Worm (Caenorhabditis elegans) whole organism, L3 larva: ENCODE results near the gene ugtp-1.

ENCODE experiments used
- R02D3.7 ChIP-seq: fragments of 150-350 bp; optimal IDR thresholded peaks from 2 replicates; lab custom pipeline; 2014; ENCODE audit warnings: missing biosample characterization, missing genetic modification characterization
- ZK546.5 ChIP-seq: sonication (generic microtip); optimal IDR thresholded peaks from 2 replicates; lab custom pipeline; 2017; ENCODE audit warnings: missing biosample characterization, missing genetic modification characterization
- aly-2 ChIP-seq: fragments of 150-350 bp; optimal IDR thresholded peaks from 2 replicates; lab custom pipeline; 2014; ENCODE audit warnings: missing biosample characterization, missing genetic modification characterization
- ama-1 ChIP-seq: fragments of 150-350 bp; optimal IDR thresholded peaks from 2 replicates; lab custom pipeline; 2018
- ceh-16 ChIP-seq: sonication (generic microtip); optimal IDR thresholded peaks from 2 replicates; lab custom pipeline; 2017; ENCODE audit warnings: missing biosample characterization, missing genetic modification characterization
- ceh-28 ChIP-seq: fragments of 150-350 bp; optimal IDR thresholded peaks from 2 replicates; lab custom pipeline; 2014; ENCODE audit warnings: missing biosample characterization, missing genetic modification reagents, missing genetic modification characterization
- ceh-82 ChIP-seq: fragments of 150-350 bp; optimal IDR thresholded peaks from 2 replicates; lab custom pipeline; 2014; ENCODE audit warnings: missing biosample characterization, missing genetic modification characterization
- ceh-9 ChIP-seq: sonication (generic microtip); optimal IDR thresholded peaks from 2 replicates; lab custom pipeline; 2018; ENCODE audit warnings: missing biosample characterization, missing genetic modification characterization
- daf-12 ChIP-seq: fragments of 150-350 bp; optimal IDR thresholded peaks from 2 replicates; lab custom pipeline; 2014; ENCODE audit warnings: missing biosample characterization, missing genetic modification reagents, missing genetic modification characterization
- egl-27 ChIP-seq: sonication (generic microtip); optimal IDR thresholded peaks from 4 replicates; lab custom pipeline; 2017; ENCODE audit warnings: missing biosample characterization, missing genetic modification reagents, missing genetic modification characterization
- egl-5 ChIP-seq: fragments of 150-350 bp; optimal IDR thresholded peaks from 2 replicates; lab custom pipeline; 2017; ENCODE audit warnings: missing biosample characterization, missing genetic modification reagents, missing genetic modification characterization, inconsistent platforms
- elt-1 ChIP-seq: fragments of 150-350 bp; optimal IDR thresholded peaks from 2 replicates; lab custom pipeline; 2014; ENCODE audit warnings: missing biosample characterization, missing genetic modification characterization
- elt-2 ChIP-seq: sonication (generic microtip); optimal IDR thresholded peaks from 2 replicates; lab custom pipeline; 2016; ENCODE audit warnings: missing genetic modification reagents, mild to moderate bottlenecking, missing genetic modification characterization, missing compliant biosample characterization
- elt-3 ChIP-seq, 3 experiments: fragments of 150-350 bp in 1 of 3; sonication (generic microtip) in 2 of 3; optimal IDR thresholded peaks; 2 replicates in 2 of 3; 4 replicates in 1 of 3; lab custom pipeline; 2014 to 2017; ENCODE audit warnings: missing biosample characterization in 3 of 3, missing genetic modification characterization in 3 of 3
- eor-1 ChIP-seq, 2 experiments: fragments of 150-350 bp; optimal IDR thresholded peaks; 2 replicates each; lab custom pipeline; 2014 to 2018; ENCODE audit warnings: missing biosample characterization in 2 of 2, missing genetic modification characterization in 2 of 2
- fkh-10 ChIP-seq: sonication (generic microtip); optimal IDR thresholded peaks from 2 replicates; lab custom pipeline; 2017; ENCODE audit warnings: missing biosample characterization, missing genetic modification reagents, missing genetic modification characterization
- fos-1 ChIP-seq: fragments of 150-350 bp; optimal IDR thresholded peaks from 2 replicates; lab custom pipeline; 2014; ENCODE audit warnings: missing biosample characterization, missing genetic modification characterization
- jun-1 ChIP-seq: fragments of 150-350 bp; optimal IDR thresholded peaks from 2 replicates; lab custom pipeline; 2014; ENCODE audit warnings: missing biosample characterization, missing genetic modification reagents, missing genetic modification characterization
- lin-15B ChIP-seq: fragments of 150-350 bp; optimal IDR thresholded peaks from 2 replicates; lab custom pipeline; 2014; ENCODE audit warnings: missing biosample characterization, missing genetic modification characterization
- lin-39 ChIP-seq: fragments of 150-350 bp; optimal IDR thresholded peaks from 2 replicates; lab custom pipeline; 2018; ENCODE audit warnings: missing biosample characterization, missing genetic modification reagents, missing genetic modification characterization
- mdl-1 ChIP-seq: fragments of 150-350 bp; optimal IDR thresholded peaks from 2 replicates; lab custom pipeline; 2014; ENCODE audit warnings: missing biosample characterization, missing genetic modification characterization
- mml-1 ChIP-seq: fragments of 150-350 bp; sonication (generic microtip); optimal IDR thresholded peaks from 3 replicates; lab custom pipeline; 2014; ENCODE audit warnings: missing biosample characterization, missing genetic modification characterization
- nfya-1 ChIP-seq: sonication (generic microtip); optimal IDR thresholded peaks from 2 replicates; lab custom pipeline; 2017; ENCODE audit warnings: missing genetic modification characterization, mild to moderate bottlenecking, missing compliant biosample characterization, antibody characterized with exemption, moderate library complexity; ENCODE audit not compliant: insufficient read depth
- nhr-11 ChIP-seq: fragments of 150-350 bp; optimal IDR thresholded peaks from 2 replicates; lab custom pipeline; 2014; ENCODE audit warnings: missing biosample characterization, missing genetic modification characterization
- nhr-23 ChIP-seq: fragments of 150-350 bp; optimal IDR thresholded peaks from 2 replicates; lab custom pipeline; 2014; ENCODE audit warnings: missing biosample characterization, missing genetic modification reagents, missing genetic modification characterization
- nhr-237 ChIP-seq: fragments of 150-350 bp; optimal IDR thresholded peaks from 2 replicates; lab custom pipeline; 2014; ENCODE audit warnings: missing biosample characterization, missing genetic modification characterization
- nhr-25 ChIP-seq: sonication (generic microtip); optimal IDR thresholded peaks from 2 replicates; lab custom pipeline; 2017; ENCODE audit warnings: missing biosample characterization, missing genetic modification characterization
- nhr-28 ChIP-seq: fragments of 150-350 bp; optimal IDR thresholded peaks from 2 replicates; lab custom pipeline; 2014; ENCODE audit warnings: missing biosample characterization, missing genetic modification characterization
- nhr-43 ChIP-seq: sonication (generic microtip); optimal IDR thresholded peaks from 2 replicates; lab custom pipeline; 2016; ENCODE audit warnings: mild to moderate bottlenecking, missing genetic modification characterization, missing compliant biosample characterization; ENCODE audit not compliant: poor library complexity, severe bottlenecking
- nhr-67 ChIP-seq: fragments of 150-350 bp; optimal IDR thresholded peaks from 2 replicates; lab custom pipeline; 2014; ENCODE audit warnings: missing biosample characterization, missing genetic modification characterization
- nhr-76 ChIP-seq: fragments of 150-350 bp; sonication (generic microtip); optimal IDR thresholded peaks from 5 replicates; lab custom pipeline; 2014; ENCODE audit warnings: missing biosample characterization, missing genetic modification characterization
- nhr-77 ChIP-seq: fragments of 150-350 bp; optimal IDR thresholded peaks from 2 replicates; lab custom pipeline; 2014; ENCODE audit warnings: missing biosample characterization, missing genetic modification characterization
- pha-4 ChIP-seq: fragments of 150-350 bp; optimal IDR thresholded peaks from 2 replicates; lab custom pipeline; 2014; ENCODE audit warnings: missing biosample characterization, missing genetic modification reagents, missing genetic modification characterization
- pqm-1 ChIP-seq: fragments of 150-350 bp; optimal IDR thresholded peaks from 2 replicates; lab custom pipeline; 2017; ENCODE audit warnings: missing biosample characterization, missing genetic modification characterization, inconsistent platforms
- sea-2 ChIP-seq: fragments of 150-350 bp; sonication (generic microtip); optimal IDR thresholded peaks from 4 replicates; lab custom pipeline; 2014; ENCODE audit warnings: missing biosample characterization, missing genetic modification reagents, missing genetic modification characterization
- skn-1 ChIP-seq: fragments of 150-350 bp; optimal IDR thresholded peaks from 2 replicates; lab custom pipeline; 2014; ENCODE audit warnings: missing biosample characterization, missing genetic modification characterization
- snpc-4 ChIP-seq: fragments of 150-350 bp; optimal IDR thresholded peaks from 2 replicates; lab custom pipeline; 2014; ENCODE audit warnings: missing biosample characterization, missing genetic modification characterization
- tbx-2 ChIP-seq: sonication (generic microtip); optimal IDR thresholded peaks from 2 replicates; lab custom pipeline; 2016; ENCODE audit warnings: mild to moderate bottlenecking, missing genetic modification characterization, missing compliant biosample characterization
- unc-39 ChIP-seq: sonication (generic microtip); optimal IDR thresholded peaks from 4 replicates; lab custom pipeline; 2017; ENCODE audit warnings: missing biosample characterization, missing genetic modification characterization
- unc-62 ChIP-seq: fragments of 150-350 bp; sonication (generic microtip); optimal IDR thresholded peaks from 4 replicates; lab custom pipeline; 2014; ENCODE audit warnings: missing biosample characterization, missing genetic modification reagents, missing genetic modification characterization
- zag-1 ChIP-seq: fragments of 150-350 bp; optimal IDR thresholded peaks from 2 replicates; lab custom pipeline; 2014; ENCODE audit warnings: missing biosample characterization, missing genetic modification characterization
- ztf-11 ChIP-seq: fragments of 150-350 bp; optimal IDR thresholded peaks from 2 replicates; lab custom pipeline; 2014; ENCODE audit warnings: missing biosample characterization, missing genetic modification characterization
- ztf-4 ChIP-seq: fragments of 150-350 bp; optimal IDR thresholded peaks from 2 replicates; lab custom pipeline; 2014; ENCODE audit warnings: missing biosample characterization, missing genetic modification characterization

ugtp-1 gene

DNA sequence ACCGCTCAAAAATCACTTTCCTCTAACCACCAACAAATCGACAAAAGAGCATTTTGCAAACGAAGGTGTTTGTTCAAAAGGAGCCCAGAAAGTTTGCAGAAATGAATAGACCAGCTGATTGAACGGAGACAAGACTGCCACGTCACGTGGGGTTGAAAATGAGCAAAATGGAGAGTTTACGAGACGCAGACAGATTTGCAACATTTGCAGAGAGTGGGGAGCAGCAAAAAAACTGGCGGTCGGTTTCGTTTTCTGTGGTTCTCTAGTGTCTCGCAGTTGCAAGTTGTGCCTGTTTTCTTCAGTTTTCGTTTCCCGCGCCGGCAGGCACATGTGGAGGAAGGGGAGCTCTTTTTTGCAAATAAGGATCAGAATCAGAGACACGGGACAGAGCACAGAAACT is 34.9 kb upstream of the ugtp-1 start (continued):
- TF ChIP-seq nhr-77 (no peak), daf-12 (tag; lab: Kevin White, UChicago) (no peak)

DNA sequence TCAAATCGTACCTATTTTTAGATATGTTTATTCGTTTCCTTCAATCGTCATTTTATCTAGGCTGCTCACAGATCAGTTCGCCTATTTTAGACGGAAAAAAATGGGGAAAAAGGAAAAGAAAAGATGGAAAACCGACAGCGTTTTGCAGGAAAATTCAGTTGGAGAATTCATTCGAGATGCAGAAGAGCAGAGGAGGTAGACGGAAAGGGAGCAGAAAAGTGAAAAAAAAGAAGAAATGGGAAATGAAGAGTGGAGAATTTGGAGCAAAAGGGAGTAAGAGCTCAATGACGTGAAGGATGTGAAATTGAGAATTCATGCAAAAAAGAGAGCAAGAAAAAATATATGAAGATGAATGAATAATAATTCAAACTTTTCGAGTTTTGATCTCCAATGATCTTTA is 34.0 kb upstream of the ugtp-1 start:
- no peak for TF ChIP-seq aly-2 (tag; lab: Kevin White, UChicago)
- no peak for TF ChIP-seq mdl-1 (tag; lab: Kevin White, UChicago)
- no peak for TF ChIP-seq nhr-28 (tag; lab: Kevin White, UChicago)
- TF ChIP-seq unc-62 (GFP tag; lab: Kevin White, UChicago) = no peak
- no peak for TF ChIP-seq pha-4

- TF ChIP-seq nhr-25 (peak; percentile 10), skn-1 (no peak), nhr-11 (tag; lab: Kevin White, UChicago) (no peak), egl-5 (tag; lab: Kevin White, UChicago) (no peak), zag-1 (tag; lab: Kevin White, UChicago) (no peak), ceh-82 (tag; lab: Kevin White, UChicago) (no peak), jun-1 (peak; percentile 17), tbx-2 (tag; lab: Kevin White, UChicago) (no peak), pha-4 (peak; percentile 6), nfya-1 (peak; percentile 21), aly-2 (tag; lab: Kevin White, UChicago) (no peak), elt-2 (tag; lab: Kevin White, UChicago) (peak; percentile 74), pqm-1 (peak; percentile 75), unc-39 (tag; lab: Kevin White, UChicago) (no peak), lin-39 (tag; lab: Kevin White, UChicago) (no peak), ama-1 (no peak)
Observed at ce11 chrIII:8782744-8783143, 32.2 kb upstream of the ugtp-1 start.

DNA sequence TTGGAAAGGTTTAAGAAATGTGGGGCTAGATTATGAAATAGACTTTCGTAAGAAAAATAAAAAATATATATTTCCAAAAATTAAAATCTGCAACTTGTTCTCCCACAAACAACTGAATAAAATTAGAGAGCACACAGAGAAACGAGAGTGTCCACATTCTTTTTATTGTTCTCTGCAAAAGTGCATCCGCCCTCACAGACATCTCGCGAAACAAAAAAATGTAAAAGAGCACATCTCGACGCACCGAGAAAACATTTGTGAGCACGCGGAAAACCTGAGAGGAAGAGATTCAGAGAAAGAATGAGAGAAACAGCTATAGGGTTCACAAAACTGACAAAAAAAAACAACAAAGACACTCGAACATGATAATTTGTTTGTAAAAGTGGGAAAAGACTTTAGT is 31.6 kb upstream of the ugtp-1 start:
- TF ChIP-seq elt-3 (tag; optimal IDR thresholded peaks at IDR 0.05; lab: Kevin White, UChicago) (no peak), eor-1 (tag; optimal IDR thresholded peaks at IDR 0.05; lab: Kevin White, UChicago) (no peak), nfya-1 (peak; percentile 62), mml-1 (no peak), nhr-28 (tag; lab: Kevin White, UChicago) (no peak), nhr-76 (tag; lab: Kevin White, UChicago) (no peak), ceh-28 (tag; lab: Kevin White, UChicago) (no peak), unc-62 (GFP tag; lab: Kevin White, UChicago) (no peak), lin-39 (tag; lab: Kevin White, UChicago) (peak; percentile 68)

- TF ChIP-seq snpc-4 (tag; lab: Kevin White, UChicago) (no peak), lin-39 (tag; lab: Kevin White, UChicago) (peak; percentile 62), ceh-28 (tag; lab: Kevin White, UChicago) (no peak), eor-1 (tag; optimal IDR thresholded peaks at IDR 0.05; lab: Kevin White, UChicago) (no peak), ceh-16 (no peak), R02D3.7 (tag; lab: Kevin White, UChicago) (no peak), nhr-23 (tag; lab: Kevin White, UChicago) (peak; percentile 97), ceh-82 (tag; lab: Kevin White, UChicago) (no peak), jun-1 (no peak), nhr-76 (tag; lab: Kevin White, UChicago) (no peak), sea-2 (GFP tag; lab: Kevin White, UChicago) (no peak), egl-27 (tag; lab: Kevin White, UChicago) (no peak), nhr-67 (tag; lab: Kevin White, UChicago) (no peak), pha-4 (no peak), lin-15B (tag; lab: Kevin White, UChicago) (peak; percentile 8), nfya-1 (peak; percentile 55), nhr-237 (tag; lab: Kevin White, UChicago) (no peak), aly-2 (tag; lab: Kevin White, UChicago) (no peak), zag-1 (tag; lab: Kevin White, UChicago) (no peak), unc-39 (tag; lab: Kevin White, UChicago) (no peak), nhr-77 (no peak), ztf-4 (tag; lab: Kevin White, UChicago) (no peak), elt-2 (tag; lab: Kevin White, UChicago) (no peak), tbx-2 (tag; lab: Kevin White, UChicago) (peak; percentile 21), fos-1 (tag; lab: Kevin White, UChicago) (peak; percentile 44), ama-1 (no peak), egl-5 (tag; lab: Kevin White, UChicago) (peak; percentile 78), ztf-11 (tag; lab: Kevin White, UChicago) (no peak), nhr-43 (tag; lab: Kevin White, UChicago) (peak; percentile 81), unc-62 (GFP tag; lab: Kevin White, UChicago) (no peak), ZK546.5 (tag; lab: Kevin White, UChicago) (no peak), nhr-25 (peak; percentile 93), elt-1 (tag; lab: Kevin White, UChicago) (peak; percentile 48), fkh-10 (GFP tag; lab: Kevin White, UChicago) (no peak), daf-12 (tag; lab: Kevin White, UChicago) (no peak), ceh-9 (tag; lab: Kevin White, UChicago) (no peak), nhr-28 (tag; lab: Kevin White, UChicago) (no peak), mdl-1 (tag; lab: Kevin White, UChicago) (peak; percentile 78), elt-3 (tag; optimal IDR thresholded peaks at IDR 0.05; lab: Kevin White, UChicago) (no peak)
Observed at ce11 chrIII:8780473-8780872, 30.0 kb upstream of the ugtp-1 start.
